Fruit fly (Drosophila melanogaster): ENCODE measurements around the gene CG17294.

DNA sequence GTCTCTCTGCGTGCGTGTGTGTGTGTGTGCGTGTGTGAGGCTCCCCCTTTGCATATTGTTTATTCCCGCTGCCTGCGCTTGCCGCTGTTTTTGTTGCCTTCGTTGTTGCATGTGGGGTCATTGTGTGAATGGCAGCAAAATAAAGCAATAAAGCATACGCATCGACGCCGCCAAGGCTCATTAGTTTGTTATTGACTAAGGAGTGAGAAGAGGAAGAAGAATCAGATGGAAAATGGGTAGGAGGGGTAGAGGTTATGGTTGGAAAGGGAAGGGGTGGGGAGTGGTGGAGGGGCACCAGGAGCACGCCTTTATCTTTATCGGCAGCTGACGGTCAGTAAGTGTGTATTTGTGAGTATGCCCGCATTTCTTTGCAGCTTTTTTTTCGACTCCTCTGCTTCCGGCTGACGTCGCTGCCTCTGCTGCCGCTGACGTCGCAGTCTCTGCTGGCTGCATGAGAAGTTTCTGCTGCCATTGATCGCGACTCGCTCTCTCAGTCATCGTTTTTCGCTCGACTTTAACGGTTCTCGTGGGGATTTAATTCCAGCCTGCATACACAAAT lies 42.6 kb downstream of the CG17294 start:
- no peak for TF ChIP-seq CG8478 (optimal IDR thresholded peaks at IDR 0.05)
- TF ChIP-seq CTCF (optimal IDR thresholded peaks at IDR 0.05) = no peak

Measured in S2 (cell line).